Worm (Caenorhabditis elegans) whole organism, L1 larva: ENCODE data around the gene str-196.

ENCODE experiments used
- lin-39 ChIP-seq: fragments of 150-350 bp; optimal IDR thresholded peaks from 2 replicates; lab custom pipeline; 2014; ENCODE audit warnings: missing biosample characterization, missing genetic modification reagents, missing genetic modification characterization
- unc-130 ChIP-seq: fragments of 150-350 bp; optimal IDR thresholded peaks from 2 replicates; lab custom pipeline; 2017; ENCODE audit warnings: missing biosample characterization, missing genetic modification characterization, inconsistent platforms
- ztf-11 ChIP-seq, 2 experiments: sonication (generic microtip); optimal IDR thresholded peaks; 2 replicates each; lab custom pipeline; 2016 to 2017; ENCODE audit warnings: missing genetic modification characterization in 2 of 2, missing biosample characterization in 1 of 2, missing compliant biosample characterization in 1 of 2

DNA sequence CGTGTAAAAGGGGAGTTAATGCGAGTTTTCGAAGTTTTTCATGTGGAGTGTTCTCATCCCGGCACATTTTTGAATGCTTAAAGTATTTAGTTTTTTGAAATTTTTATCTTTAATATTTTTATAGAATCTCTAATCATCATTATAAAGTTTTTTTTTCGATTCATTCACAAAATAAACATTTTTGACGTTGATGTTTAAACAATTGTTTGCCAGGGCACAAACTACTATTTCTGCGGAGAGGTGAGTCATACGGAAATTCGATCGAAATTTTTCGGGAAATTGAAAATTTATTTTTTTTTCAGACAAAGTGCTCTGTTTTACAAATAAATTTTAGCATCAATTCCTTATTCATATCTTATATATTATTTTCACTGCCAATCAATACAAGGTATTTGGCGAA lies 38.0 kb upstream of the str-196 start, which contains the start of gene nhr-98:
- no peak for TF ChIP-seq unc-130
- no peak for TF ChIP-seq lin-39 (tag; lab: Kevin White, UChicago)
- TF ChIP-seq ztf-11 (tag; optimal IDR thresholded peaks at IDR 0.05; lab: Kevin White, UChicago): no peak
